Worm (Caenorhabditis elegans) whole organism, late embryonic: ENCODE results near the gene smg-9.

Experiments used
- F13H6.1 ChIP-seq: sonication (generic microtip); optimal IDR thresholded peaks from 2 replicates; lab custom pipeline; 2016; ENCODE audit warnings: missing genetic modification characterization, missing compliant biosample characterization
- K02D7.2 ChIP-seq: sonication (generic microtip); optimal IDR thresholded peaks from 2 replicates; lab custom pipeline; 2017; ENCODE audit warnings: mild to moderate bottlenecking, missing genetic modification characterization, missing compliant biosample characterization
- K09A11.1 ChIP-seq: sonication (generic microtip); optimal IDR thresholded peaks from 2 replicates; lab custom pipeline; 2017; ENCODE audit warnings: antibody characterized with exemption, mild to moderate bottlenecking, missing genetic modification characterization, missing compliant biosample characterization; ENCODE audit not compliant: insufficient read depth
- T23F11.4 ChIP-seq: fragments of 200-800 bp; sonication (Bioruptor generic); optimal IDR thresholded peaks from 2 replicates; lab custom pipeline; 2018; ENCODE audit warnings: mild to moderate bottlenecking, missing genetic modification characterization, missing compliant biosample characterization
- Y22D7AL.16 ChIP-seq: sonication (generic microtip); optimal IDR thresholded peaks from 2 replicates; lab custom pipeline; 2016; ENCODE audit warnings: missing genetic modification characterization, missing compliant biosample characterization
- ahr-1 ChIP-seq: sonication (generic microtip); optimal IDR thresholded peaks from 2 replicates; lab custom pipeline; 2016; ENCODE audit warnings: missing genetic modification characterization, missing compliant biosample characterization
- ama-1 ChIP-seq: fragments of 150-350 bp; optimal IDR thresholded peaks from 2 replicates; lab custom pipeline; 2014
- ceh-14 ChIP-seq: sonication (generic microtip); optimal IDR thresholded peaks from 2 replicates; lab custom pipeline; 2016; ENCODE audit warnings: missing genotype, missing genetic modification characterization, missing compliant biosample characterization
- ceh-18 ChIP-seq: sonication (generic microtip); optimal IDR thresholded peaks from 2 replicates; lab custom pipeline; 2016; ENCODE audit warnings: missing genetic modification characterization, missing compliant biosample characterization
- ceh-22 ChIP-seq: sonication (generic microtip); optimal IDR thresholded peaks from 2 replicates; lab custom pipeline; 2017; ENCODE audit warnings: missing biosample characterization, missing genetic modification characterization
- ceh-24 ChIP-seq: sonication (generic microtip); optimal IDR thresholded peaks from 2 replicates; lab custom pipeline; 2016; ENCODE audit warnings: mild to moderate bottlenecking, missing genetic modification characterization, missing compliant biosample characterization
- ceh-30 ChIP-seq: fragments of 150-350 bp; optimal IDR thresholded peaks from 2 replicates; lab custom pipeline; 2014; ENCODE audit warnings: missing biosample characterization, missing genetic modification characterization
- ceh-34 ChIP-seq: sonication (generic microtip); optimal IDR thresholded peaks from 2 replicates; lab custom pipeline; 2016; ENCODE audit warnings: mild to moderate bottlenecking, missing genetic modification characterization, missing compliant biosample characterization
- ceh-45 ChIP-seq: fragments of 200-800 bp; sonication (Bioruptor generic); IDR thresholded peaks from 2 replicates; pipeline ENCODE4 v1.3.6; 2022; ENCODE audit warnings: missing genetic modification reagents, missing genetic modification characterization, missing compliant biosample characterization
- ceh-48 ChIP-seq: sonication (generic microtip); optimal IDR thresholded peaks from 2 replicates; lab custom pipeline; 2016; ENCODE audit warnings: missing genetic modification characterization, inconsistent platforms, missing compliant biosample characterization
- ceh-6 ChIP-seq: fragments of 200-800 bp; sonication (Bioruptor generic); optimal IDR thresholded peaks from 2 replicates; lab custom pipeline; 2018; ENCODE audit warnings: mild to moderate bottlenecking, missing genetic modification characterization, missing compliant biosample characterization
- che-1 ChIP-seq: sonication (generic microtip); optimal IDR thresholded peaks from 2 replicates; lab custom pipeline; 2016; ENCODE audit warnings: mild to moderate bottlenecking, missing genetic modification characterization, missing compliant biosample characterization
- dmd-4 ChIP-seq: sonication (generic microtip); optimal IDR thresholded peaks from 2 replicates; lab custom pipeline; 2016; ENCODE audit warnings: borderline replicate concordance, missing genetic modification characterization, missing compliant biosample characterization
- elt-4 ChIP-seq: sonication (generic microtip); optimal IDR thresholded peaks from 2 replicates; lab custom pipeline; 2016; ENCODE audit warnings: missing genetic modification characterization, missing compliant biosample characterization
- ets-4 ChIP-seq: sonication (generic microtip); optimal IDR thresholded peaks from 2 replicates; lab custom pipeline; 2016; ENCODE audit warnings: missing genetic modification characterization, missing compliant biosample characterization
- fax-1 ChIP-seq: sonication (generic microtip); optimal IDR thresholded peaks from 2 replicates; lab custom pipeline; 2016; ENCODE audit warnings: missing genotype, missing genetic modification characterization, missing compliant biosample characterization
- gmeb-2 ChIP-seq: sonication (generic microtip); optimal IDR thresholded peaks from 2 replicates; lab custom pipeline; 2016; ENCODE audit warnings: missing genetic modification characterization, inconsistent platforms, missing compliant biosample characterization
- hlh-15 ChIP-seq: sonication (generic microtip); optimal IDR thresholded peaks from 2 replicates; lab custom pipeline; 2016; ENCODE audit warnings: missing genetic modification characterization, missing compliant biosample characterization
- hlh-6 ChIP-seq: sonication (generic microtip); optimal IDR thresholded peaks from 2 replicates; lab custom pipeline; 2016; ENCODE audit warnings: missing genotype, missing genetic modification characterization, missing compliant biosample characterization
- hlh-8 ChIP-seq: sonication (generic microtip); optimal IDR thresholded peaks from 2 replicates; lab custom pipeline; 2016; ENCODE audit warnings: missing genotype, missing genetic modification characterization, missing compliant biosample characterization
- lim-6 ChIP-seq: sonication (generic microtip); optimal IDR thresholded peaks from 2 replicates; lab custom pipeline; 2016; ENCODE audit warnings: missing genetic modification characterization, missing compliant biosample characterization
- lin-11 ChIP-seq: fragments of 200-800 bp; sonication (Bioruptor generic); optimal IDR thresholded peaks from 2 replicates; lab custom pipeline; 2018; ENCODE audit warnings: mild to moderate bottlenecking, missing genetic modification characterization, missing compliant biosample characterization
- madf-2 ChIP-seq: sonication (generic microtip); optimal IDR thresholded peaks from 2 replicates; lab custom pipeline; 2017; ENCODE audit warnings: missing genetic modification characterization, missing compliant biosample characterization
- nfya-1 ChIP-seq: sonication (generic microtip); optimal IDR thresholded peaks from 2 replicates; lab custom pipeline; 2017; ENCODE audit warnings: missing genetic modification characterization, mild to moderate bottlenecking, missing compliant biosample characterization, antibody characterized with exemption, moderate library complexity
- npax-4 ChIP-seq: sonication (generic microtip); optimal IDR thresholded peaks from 2 replicates; lab custom pipeline; 2016; ENCODE audit warnings: missing genetic modification characterization, missing compliant biosample characterization
- odd-2 ChIP-seq: sonication (generic microtip); optimal IDR thresholded peaks from 2 replicates; lab custom pipeline; 2017; ENCODE audit warnings: antibody characterized with exemption, mild to moderate bottlenecking, missing genetic modification characterization, missing compliant biosample characterization
- pag-3 ChIP-seq: sonication (generic microtip); optimal IDR thresholded peaks from 2 replicates; lab custom pipeline; 2016; ENCODE audit warnings: missing compliant biosample characterization, missing genetic modification characterization, borderline replicate concordance
- pha-2 ChIP-seq: sonication (generic microtip); optimal IDR thresholded peaks from 2 replicates; lab custom pipeline; 2017; ENCODE audit warnings: mild to moderate bottlenecking, missing genetic modification characterization, missing compliant biosample characterization
- pha-4 ChIP-seq: fragments of 150-350 bp; optimal IDR thresholded peaks from 2 replicates; lab custom pipeline; 2018; ENCODE audit warnings: missing biosample characterization, missing genetic modification reagents, missing genetic modification characterization
- pqm-1 ChIP-seq: sonication (generic microtip); optimal IDR thresholded peaks from 2 replicates; lab custom pipeline; 2016; ENCODE audit warnings: missing genetic modification characterization, missing compliant biosample characterization
- pros-1 ChIP-seq: fragments of 150-350 bp; optimal IDR thresholded peaks from 2 replicates; lab custom pipeline; 2014; ENCODE audit warnings: missing biosample characterization, missing genetic modification reagents, missing genetic modification characterization
- ref-2 ChIP-seq: sonication (generic microtip); optimal IDR thresholded peaks from 2 replicates; lab custom pipeline; 2016; ENCODE audit warnings: missing genetic modification characterization, missing compliant biosample characterization
- rnt-1 ChIP-seq: sonication (generic microtip); optimal IDR thresholded peaks from 2 replicates; lab custom pipeline; 2016; ENCODE audit warnings: missing genetic modification characterization, missing compliant biosample characterization
- sdc-2 ChIP-seq: sonication (generic microtip); optimal IDR thresholded peaks from 2 replicates; lab custom pipeline; 2016; ENCODE audit warnings: missing genotype, missing genetic modification characterization, missing compliant biosample characterization
- syd-9 ChIP-seq: sonication (generic microtip); optimal IDR thresholded peaks from 2 replicates; lab custom pipeline; 2016; ENCODE audit warnings: mild to moderate bottlenecking, missing genetic modification characterization, moderate library complexity, missing compliant biosample characterization
- tbx-2 ChIP-seq: sonication (generic microtip); optimal IDR thresholded peaks from 2 replicates; lab custom pipeline; 2016; ENCODE audit warnings: missing genetic modification characterization, missing compliant biosample characterization
- ttx-3 ChIP-seq: sonication (generic microtip); optimal IDR thresholded peaks from 2 replicates; lab custom pipeline; 2016; ENCODE audit warnings: missing genetic modification reagents, missing genetic modification characterization, missing compliant biosample characterization
- unc-42 ChIP-seq: sonication (generic microtip); optimal IDR thresholded peaks from 2 replicates; lab custom pipeline; 2016; ENCODE audit warnings: missing genotype, missing genetic modification characterization, missing compliant biosample characterization
- unc-55 ChIP-seq: sonication (generic microtip); optimal IDR thresholded peaks from 2 replicates; lab custom pipeline; 2017; ENCODE audit warnings: missing biosample characterization, missing genetic modification reagents, missing genetic modification characterization
- zip-5 ChIP-seq: sonication (generic microtip); optimal IDR thresholded peaks from 2 replicates; lab custom pipeline; 2016; ENCODE audit warnings: missing genetic modification characterization, missing compliant biosample characterization

Gene smg-9

DNA sequence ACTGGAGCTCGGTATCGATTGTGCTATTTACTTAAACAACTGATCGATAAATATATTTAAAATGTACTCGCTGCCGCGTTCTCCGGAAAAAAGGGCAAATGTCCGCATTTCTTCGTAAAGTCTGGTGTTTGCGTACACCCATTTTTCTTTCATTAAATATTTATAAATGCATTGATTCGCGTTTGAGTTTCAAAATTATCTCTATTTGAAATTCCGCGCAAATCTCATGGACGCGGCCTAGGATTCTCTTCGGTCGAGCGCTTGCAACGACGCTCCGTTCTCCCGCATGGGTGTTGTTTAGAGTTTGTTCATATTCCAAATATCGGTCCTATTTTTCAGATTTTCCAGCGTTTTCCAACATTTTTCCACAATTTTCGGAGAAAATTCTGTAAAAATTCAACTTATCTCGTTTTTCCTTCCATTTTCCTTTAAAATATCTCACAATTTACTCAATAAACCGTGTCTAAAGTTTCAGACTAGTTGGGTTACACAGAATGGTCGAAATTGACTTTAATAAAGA is 42.3 kb upstream of the smg-9 start, which contains the start of gene eif-3.B (continued):
- no peak for TF ChIP-seq dmd-4
- TF ChIP-seq pqm-1, result peak; percentile 69
- TF ChIP-seq npax-4, result no peak
- peak; percentile 64 for TF ChIP-seq ceh-48 (tag; lab: Kevin White, UChicago)
- peak; percentile 74 for TF ChIP-seq unc-55 (GFP tag; lab: Kevin White, UChicago)
- no peak for TF ChIP-seq gmeb-2 (tag; lab: Kevin White, UChicago)
- TF ChIP-seq lim-6, result peak; percentile 83
- TF ChIP-seq hlh-8 (tag; lab: Kevin White, UChicago), result peak; percentile 81
- no peak for TF ChIP-seq ceh-6 (GFP tag; lab: Kevin White, UChicago)
- TF ChIP-seq ceh-30 (tag; lab: Kevin White, UChicago), result peak; percentile 70
- peak; percentile 42 for TF ChIP-seq madf-2 (tag; lab: Kevin White, UChicago)
- no peak for TF ChIP-seq lin-11
- no peak for TF ChIP-seq Y22D7AL.16 (tag; lab: Kevin White, UChicago)
- peak; percentile 66 for TF ChIP-seq fax-1
- TF ChIP-seq K02D7.2 (tag; lab: Kevin White, UChicago), result no peak
- TF ChIP-seq hlh-6 (tag; lab: Kevin White, UChicago), result no peak
- no peak for TF ChIP-seq pha-4 (tag; lab: Kevin White, UChicago)
- no peak for TF ChIP-seq ceh-45 (GFP tag; lab: Robert Waterston, UW)
- TF ChIP-seq ceh-34 (tag; lab: Kevin White, UChicago), result peak; percentile 84
- peak; percentile 67 for TF ChIP-seq F13H6.1 (tag; lab: Kevin White, UChicago)
- TF ChIP-seq rnt-1 (tag; lab: Kevin White, UChicago), result peak; percentile 78
- peak; percentile 93 for TF ChIP-seq unc-42 (tag; lab: Kevin White, UChicago)
- no peak for TF ChIP-seq sdc-2
- TF ChIP-seq pag-3 (tag; lab: Kevin White, UChicago), result peak; percentile 23
- peak; percentile 94 for TF ChIP-seq tbx-2 (tag; lab: Kevin White, UChicago)
- no peak for TF ChIP-seq odd-2
- no peak for TF ChIP-seq che-1 (tag; lab: Kevin White, UChicago)
- TF ChIP-seq ceh-22, result no peak
- no peak for TF ChIP-seq ahr-1 (tag; lab: Kevin White, UChicago)
- no peak for TF ChIP-seq pha-2 (tag; lab: Kevin White, UChicago)
- TF ChIP-seq K09A11.1 (tag; lab: Kevin White, UChicago), result peak; percentile 35
- no peak for TF ChIP-seq T23F11.4 (GFP tag; lab: Kevin White, UChicago)
- peak; percentile 76 for TF ChIP-seq ceh-18
- TF ChIP-seq zip-5 (tag; lab: Kevin White, UChicago), result peak; percentile 81
- TF ChIP-seq pros-1 (tag; lab: Kevin White, UChicago), result no peak
- TF ChIP-seq ceh-14, result peak; percentile 80
- no peak for TF ChIP-seq elt-4
- TF ChIP-seq syd-9 (tag; lab: Kevin White, UChicago), result peak; percentile 40
- TF ChIP-seq ama-1 (lab: Kevin White, UChicago), result no peak
- peak; percentile 89 for TF ChIP-seq ref-2
- TF ChIP-seq nfya-1 (tag; lab: Kevin White, UChicago), result peak; percentile 83
- peak; percentile 15 for TF ChIP-seq hlh-15
- TF ChIP-seq ttx-3 (tag; lab: Kevin White, UChicago), result peak; percentile 29
- peak; percentile 91 for TF ChIP-seq ets-4 (tag; lab: Kevin White, UChicago)
- no peak for TF ChIP-seq ceh-24 (tag; lab: Kevin White, UChicago)
- TF ChIP-seq, all 69 proteins: peak for 38
